Worm (Caenorhabditis elegans): ENCODE results near the gene nonu-1.

DNA sequence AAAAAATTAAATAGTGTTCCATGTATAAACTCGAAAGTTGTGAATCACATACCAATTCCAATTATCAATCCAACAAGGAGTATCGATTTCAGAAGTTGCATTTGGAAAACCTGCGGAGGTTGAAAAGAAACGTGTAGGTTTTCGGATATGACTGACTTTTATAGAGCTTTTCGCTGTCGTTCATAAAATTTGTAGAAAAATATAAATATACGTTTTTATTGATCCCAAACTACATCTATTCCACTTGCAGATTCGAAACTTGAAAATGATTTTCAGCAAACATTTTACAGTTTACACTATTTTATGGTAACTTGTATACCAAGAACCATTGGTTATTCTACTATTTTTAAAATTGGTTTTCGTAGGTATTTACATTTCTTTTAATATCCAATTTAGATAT, 7.5 kb downstream of the nonu-1 start, which contains the start of gene clec-156:
- TF ChIP-seq unc-55 (GFP tag; optimal IDR thresholded peaks at IDR 0.05) (no peak), pha-4 (tag; optimal IDR thresholded peaks at IDR 0.05) (no peak), fkh-10 (GFP tag; optimal IDR thresholded peaks at IDR 0.05) (no peak)
